Fruit fly (Drosophila melanogaster) whole organism, adult: ENCODE measurements around the gene CG3198.

ENCODE experiments used
- CG11617 ChIP-seq: fragments of 200-800 bp; sonication (Bioruptor generic); optimal IDR thresholded peaks from 2 replicates; lab custom pipeline; 2017; ENCODE audit warnings: mild to moderate bottlenecking, missing biosample characterization, missing genetic modification reagents, missing genetic modification characterization
- CG1620 ChIP-seq: fragments of 200-800 bp; sonication (Bioruptor generic); optimal IDR thresholded peaks from 2 replicates; lab custom pipeline; 2016; ENCODE audit warnings: missing biosample characterization, missing genetic modification characterization
- CG5204 ChIP-seq: fragments of 200-800 bp; sonication (Bioruptor generic); optimal IDR thresholded peaks from 2 replicates; lab custom pipeline; 2016; ENCODE audit warnings: missing biosample characterization, missing genetic modification characterization
- CG7045 ChIP-seq: fragments of 200-800 bp; sonication (Bioruptor generic); optimal IDR thresholded peaks from 2 replicates; lab custom pipeline; 2017; ENCODE audit warnings: missing biosample characterization, mild to moderate bottlenecking, missing genetic modification characterization
- Hr96 ChIP-seq: fragments of 200-800 bp; sonication (Bioruptor generic); optimal IDR thresholded peaks from 2 replicates; lab custom pipeline; 2016; ENCODE audit warnings: missing biosample characterization, missing genetic modification characterization
- bab1 ChIP-seq: fragments of 200-800 bp; sonication (Bioruptor generic); optimal IDR thresholded peaks from 3 replicates; lab custom pipeline; 2019; ENCODE audit warnings: missing biosample characterization, mild to moderate bottlenecking, missing genetic modification characterization, moderate library complexity
- cic ChIP-seq: fragments of 200-800 bp; sonication (Bioruptor generic); optimal IDR thresholded peaks from 2 replicates; lab custom pipeline; 2017; ENCODE audit warnings: missing biosample characterization, mild to moderate bottlenecking, missing genetic modification characterization, moderate library complexity
- cnc ChIP-seq, 2 experiments: fragments of >200 bp; optimal IDR thresholded peaks; 2 replicates each; lab custom pipeline; 2017
- ovo ChIP-seq: fragments of 200-800 bp; sonication (Bioruptor generic); optimal IDR thresholded peaks from 2 replicates; lab custom pipeline; 2016; ENCODE audit warnings: missing biosample characterization, missing genetic modification characterization
- pad ChIP-seq: fragments of 200-800 bp; sonication (Bioruptor generic); optimal IDR thresholded peaks from 3 replicates; lab custom pipeline; 2017; ENCODE audit warnings: missing biosample characterization, missing genetic modification characterization, mild to moderate bottlenecking, moderate library complexity, missing genetic modification reagents

DNA sequence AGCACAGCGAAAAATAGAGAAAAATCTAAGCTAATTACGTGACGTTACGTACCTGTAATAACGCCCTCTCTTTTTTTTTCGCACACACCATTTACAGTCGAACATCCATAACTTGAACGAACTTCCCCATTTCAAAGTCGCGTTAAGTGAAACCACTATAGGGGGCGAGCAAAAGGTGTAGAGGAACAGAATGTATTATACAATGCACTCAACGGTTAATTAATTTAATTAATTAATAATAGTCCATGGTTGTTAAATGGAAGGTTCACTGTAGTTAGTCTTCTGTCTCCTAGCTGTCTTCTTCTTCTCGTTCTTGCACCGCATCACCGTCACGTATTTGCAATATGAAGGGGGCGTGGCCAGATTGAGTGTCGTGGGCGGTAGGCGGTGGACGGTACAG, 32.2 kb downstream of the CG3198 start:
- TF ChIP-seq cic (GFP tag; lab: Kevin White, UChicago) (no peak), CG1620 (GFP tag; lab: Kevin White, UChicago) (peak; percentile 22), CG5204 (peak; percentile 4), CG7045 (GFP tag; lab: Kevin White, UChicago) (no peak), ovo (no peak), pad (GFP tag; lab: Kevin White, UChicago) (no peak), bab1 (GFP tag; lab: Kevin White, UChicago) (peak; percentile 88), cnc (optimal IDR thresholded peaks at IDR 0.05; lab: Kevin White, UChicago) (no peak), CG11617 (peak; percentile 1), Hr96 (GFP tag; lab: Kevin White, UChicago) (peak; percentile 47)
